Worm (Caenorhabditis elegans): ENCODE results near the gene gsp-1.

Gene gsp-1

ce11 chrV:10661417-10661945 is 20.7 kb upstream of the gsp-1 start, which contains the start of gene sqv-4 (continued):
- TF ChIP-seq blmp-1 (tag; optimal IDR thresholded peaks at IDR 0.05): no peak
- TF ChIP-seq ceh-90 (tag; optimal IDR thresholded peaks at IDR 0.05): no peak
- TF ChIP-seq nhr-20 (tag; optimal IDR thresholded peaks at IDR 0.05): peak; percentile 32
- TF ChIP-seq tbx-2 (tag; optimal IDR thresholded peaks at IDR 0.05): peak; percentile 61
- TF ChIP-seq F16B12.6 (tag; optimal IDR thresholded peaks at IDR 0.05): peak; percentile 72
- no peak for TF ChIP-seq tlp-1 (tag; optimal IDR thresholded peaks at IDR 0.05)
- no peak for TF ChIP-seq hlh-17 (GFP tag; optimal IDR thresholded peaks at IDR 0.05; ENCODE audit: borderline replicate concordance)
- peak; percentile 11 for TF ChIP-seq nhr-90 (tag; optimal IDR thresholded peaks at IDR 0.05; ENCODE audit: poor library complexity)
- no peak for TF ChIP-seq skn-1 (tag; optimal IDR thresholded peaks at IDR 0.05)
- TF ChIP-seq nhr-237 (tag; optimal IDR thresholded peaks at IDR 0.05): no peak

ce11 chrV:10662000-10662399 is 20.2 kb upstream of the gsp-1 start:
- TF ChIP-seq dsc-1 (tag; optimal IDR thresholded peaks at IDR 0.05) (no peak), unc-30 (tag; optimal IDR thresholded peaks at IDR 0.05) (no peak), unc-86 (tag; optimal IDR thresholded peaks at IDR 0.05) (no peak), efl-1 (optimal IDR thresholded peaks at IDR 0.05) (no peak), efl-1 (GFP tag; optimal IDR thresholded peaks at IDR 0.05 in 1 of 2) (peak in 1 of 2 experiments; percentile 71), mep-1 (tag; optimal IDR thresholded peaks at IDR 0.05) (no peak), blmp-1 (tag; optimal IDR thresholded peaks at IDR 0.05) (peak; percentile 87), jun-1 (tag; optimal IDR thresholded peaks at IDR 0.05) (no peak), tlp-1 (tag; optimal IDR thresholded peaks at IDR 0.05) (no peak), C04F5.9 (tag; optimal IDR thresholded peaks at IDR 0.05) (no peak)

- TF ChIP-seq mep-1 (tag; optimal IDR thresholded peaks at IDR 0.05) (peak; percentile 14), sox-4 (tag; optimal IDR thresholded peaks at IDR 0.05) (no peak), ztf-11 (tag; optimal IDR thresholded peaks at IDR 0.05) (no peak), nhr-71 (tag; optimal IDR thresholded peaks at IDR 0.05) (peak; percentile 56), mab-9 (GFP tag; IDR thresholded peaks at IDR 0.05) (no peak), jun-1 (tag; optimal IDR thresholded peaks at IDR 0.05) (no peak), fkh-10 (GFP tag; optimal IDR thresholded peaks at IDR 0.05) (no peak), unc-98 (GFP tag; IDR thresholded peaks at IDR 0.05) (no peak), efl-1 (optimal IDR thresholded peaks at IDR 0.05) (no peak), efl-1 (GFP tag; optimal IDR thresholded peaks at IDR 0.05 in 1 of 2) (no peak), snu-23 (GFP tag; optimal IDR thresholded peaks at IDR 0.05) (peak; percentile 10), fkh-4 (tag; optimal IDR thresholded peaks at IDR 0.05; ENCODE audit: borderline replicate concordance) (no peak), lin-14 (GFP tag; optimal IDR thresholded peaks at IDR 0.05) (peak; percentile 46), pag-3 (tag; optimal IDR thresholded peaks at IDR 0.05; ENCODE audit: borderline replicate concordance, insufficient read depth) (peak; percentile 63), unc-130 (tag; optimal IDR thresholded peaks at IDR 0.05) (peak; percentile 11), lin-35 (GFP tag; optimal IDR thresholded peaks at IDR 0.05) (no peak), lsy-2 (tag; optimal IDR thresholded peaks at IDR 0.05) (peak in 1 of 2 experiments; percentile 33), rnt-1 (tag; optimal IDR thresholded peaks at IDR 0.05) (peak; percentile 69)
Measured at ce11 chrV:10664271-10664670, 18.0 kb upstream of the gsp-1 start.

ce11 chrV:10667284-10667683 is 14.9 kb upstream of the gsp-1 start, which contains the start of gene twk-12:
TSS of gene twk-12 (plus strand) at chrV:10667584.
- no peak for TF ChIP-seq zip-4 (GFP tag; optimal IDR thresholded peaks at IDR 0.05)
- TF ChIP-seq efl-1 (optimal IDR thresholded peaks at IDR 0.05): no peak
- TF ChIP-seq efl-1 (GFP tag; optimal IDR thresholded peaks at IDR 0.05 in 1 of 2): peak in 1 of 2 experiments; percentile 23

ce11 chrV:10670817-10671216 is 11.4 kb upstream of the gsp-1 start:
- TF ChIP-seq hpl-2 (GFP tag; optimal IDR thresholded peaks at IDR 0.05) (no peak), ceh-88 (GFP tag; IDR thresholded peaks at IDR 0.05) (no peak), skn-1 (tag; optimal IDR thresholded peaks at IDR 0.05) (no peak), efl-3 (GFP tag; optimal IDR thresholded peaks at IDR 0.05) (no peak), hlh-17 (GFP tag; optimal IDR thresholded peaks at IDR 0.05; ENCODE audit: borderline replicate concordance) (no peak), egl-13 (tag; optimal IDR thresholded peaks at IDR 0.05) (no peak)

Measured in whole organism, L1 larva.